Fruit fly (Drosophila melanogaster): ENCODE data around the gene nyo.

Gene nyo

DNA sequence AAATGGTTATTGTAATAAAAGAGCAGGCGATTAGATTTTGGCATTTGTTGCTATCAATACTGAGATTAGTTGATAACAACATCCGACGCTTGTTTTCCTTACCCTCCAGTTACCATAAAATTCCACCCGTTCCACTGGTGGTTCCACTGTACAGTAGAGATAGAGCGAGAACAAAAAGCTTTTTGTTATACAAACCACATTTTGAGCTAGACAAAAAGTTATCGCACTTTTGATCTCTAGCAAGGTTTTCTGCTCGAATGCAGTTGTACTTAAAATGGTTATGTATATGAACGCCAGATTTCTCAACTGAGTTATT is 62.2 kb downstream of the nyo start:
- TF ChIP-seq CG17801 (GFP tag; optimal IDR thresholded peaks at IDR 0.05; ENCODE audit: partially characterized antibody): no peak

DNA sequence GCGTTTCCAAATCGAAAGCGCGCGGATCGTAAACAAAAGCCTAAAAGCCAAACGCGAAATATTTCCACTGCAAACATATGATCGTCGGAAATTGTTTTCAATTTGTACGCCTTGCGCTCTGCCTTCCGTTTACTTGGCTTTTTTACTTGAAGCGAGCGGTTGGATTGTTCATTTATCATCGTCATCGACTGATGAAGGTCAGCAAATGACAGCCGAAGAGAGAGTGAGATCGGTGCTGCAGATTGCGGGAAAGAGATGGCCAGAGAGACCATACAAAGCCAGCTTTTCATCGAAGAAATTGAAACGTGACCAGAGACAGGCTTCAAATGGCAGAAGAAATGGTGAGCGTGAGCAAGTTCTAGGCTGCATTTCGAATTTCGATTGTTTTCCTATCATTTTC is 63.0 kb downstream of the nyo start:
- no peak for TF ChIP-seq CG17801 (GFP tag; optimal IDR thresholded peaks at IDR 0.05; ENCODE audit: partially characterized antibody)

DNA sequence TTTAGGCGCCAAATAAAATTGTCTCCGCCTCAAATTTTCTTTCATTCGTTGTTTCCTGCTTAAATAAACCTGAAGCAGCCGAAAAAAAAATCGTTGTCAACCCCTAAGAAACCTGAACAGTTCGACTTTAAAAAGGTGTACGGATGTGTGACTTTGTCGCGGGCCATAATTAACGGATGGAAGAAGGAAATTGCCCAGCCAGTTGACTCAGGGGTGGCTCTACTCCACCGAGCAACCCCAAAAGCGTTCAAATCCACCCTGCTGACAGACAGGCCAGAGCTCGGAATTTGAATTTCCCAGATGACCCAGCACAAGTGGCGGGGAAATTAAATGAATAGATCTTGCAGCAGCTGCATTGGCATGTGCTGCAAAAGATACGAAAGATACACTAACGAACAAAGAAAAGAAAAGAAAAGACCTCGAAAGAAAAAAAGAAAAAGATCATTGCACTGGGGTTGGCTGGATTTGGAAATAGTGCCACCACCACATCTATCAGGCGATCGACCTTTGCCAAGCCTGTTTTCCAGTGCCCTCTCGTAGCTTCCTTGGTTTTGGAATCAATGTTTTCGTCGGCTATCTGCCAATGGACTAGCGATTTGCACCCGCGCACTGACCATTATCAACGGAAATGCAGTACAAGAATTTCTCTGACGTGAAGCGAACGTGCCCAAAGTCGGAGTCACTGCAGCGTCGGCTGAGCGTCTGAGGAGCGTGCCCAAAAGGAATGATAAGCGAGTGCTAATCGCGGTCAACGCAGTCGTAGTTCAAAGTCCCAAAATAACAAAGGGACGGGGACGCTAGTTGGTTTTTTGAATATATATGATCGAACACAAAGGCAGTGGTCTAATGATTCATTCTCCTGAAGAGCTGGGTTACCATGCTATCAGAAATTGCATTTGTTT is 63.7 kb downstream of the nyo start:
- peak; percentile 42 for TF ChIP-seq CG17801 (GFP tag; optimal IDR thresholded peaks at IDR 0.05; ENCODE audit: partially characterized antibody)

DNA sequence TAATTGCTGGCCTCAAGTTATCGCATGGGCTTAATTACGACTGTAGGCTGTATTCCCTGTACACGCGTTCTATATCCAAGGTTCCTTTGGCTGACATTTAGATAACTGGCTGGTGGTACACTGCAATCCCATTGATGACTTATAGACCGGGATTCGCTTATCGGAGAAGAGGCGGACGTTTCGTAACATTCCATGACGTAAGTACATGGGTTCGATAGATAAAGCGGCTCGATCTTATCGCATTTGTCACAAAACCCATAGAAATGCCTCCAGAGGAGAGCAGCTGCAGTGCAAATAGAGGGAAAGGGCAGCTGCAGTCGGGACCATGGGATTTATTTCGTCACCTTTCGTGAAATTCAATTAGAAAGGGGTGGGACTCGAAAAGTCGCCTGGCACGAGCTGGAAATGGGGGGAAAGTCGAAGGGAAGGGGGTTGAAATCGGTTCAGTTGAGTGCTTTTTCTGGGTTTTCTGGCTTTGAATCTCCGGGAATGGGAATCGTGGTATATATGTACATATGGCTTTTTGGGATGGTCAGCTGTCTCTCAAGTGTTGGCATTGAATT is 64.5 kb downstream of the nyo start:
- TF ChIP-seq CG17801 (GFP tag; optimal IDR thresholded peaks at IDR 0.05; ENCODE audit: partially characterized antibody): no peak

DNA sequence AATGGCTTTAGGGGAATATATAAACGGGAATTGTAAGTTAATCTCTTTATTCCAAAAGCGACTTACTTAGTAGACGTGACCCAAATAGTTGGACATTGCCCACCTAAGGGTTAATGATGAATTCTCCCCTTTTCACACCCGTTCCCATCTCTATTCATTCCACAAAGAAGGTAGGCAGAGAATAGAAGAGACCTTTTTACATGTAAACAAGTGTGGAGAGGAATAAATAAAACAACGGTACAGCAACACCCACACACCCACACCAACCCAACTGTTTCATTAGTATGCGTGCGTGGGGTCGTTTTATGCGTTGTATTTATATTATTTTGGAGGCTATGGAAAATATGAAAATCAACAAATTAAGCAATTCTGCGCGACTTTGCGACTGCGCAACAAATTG is 65.2 kb downstream of the nyo start:
- no peak for TF ChIP-seq CG17801 (GFP tag; optimal IDR thresholded peaks at IDR 0.05; ENCODE audit: partially characterized antibody)

DNA sequence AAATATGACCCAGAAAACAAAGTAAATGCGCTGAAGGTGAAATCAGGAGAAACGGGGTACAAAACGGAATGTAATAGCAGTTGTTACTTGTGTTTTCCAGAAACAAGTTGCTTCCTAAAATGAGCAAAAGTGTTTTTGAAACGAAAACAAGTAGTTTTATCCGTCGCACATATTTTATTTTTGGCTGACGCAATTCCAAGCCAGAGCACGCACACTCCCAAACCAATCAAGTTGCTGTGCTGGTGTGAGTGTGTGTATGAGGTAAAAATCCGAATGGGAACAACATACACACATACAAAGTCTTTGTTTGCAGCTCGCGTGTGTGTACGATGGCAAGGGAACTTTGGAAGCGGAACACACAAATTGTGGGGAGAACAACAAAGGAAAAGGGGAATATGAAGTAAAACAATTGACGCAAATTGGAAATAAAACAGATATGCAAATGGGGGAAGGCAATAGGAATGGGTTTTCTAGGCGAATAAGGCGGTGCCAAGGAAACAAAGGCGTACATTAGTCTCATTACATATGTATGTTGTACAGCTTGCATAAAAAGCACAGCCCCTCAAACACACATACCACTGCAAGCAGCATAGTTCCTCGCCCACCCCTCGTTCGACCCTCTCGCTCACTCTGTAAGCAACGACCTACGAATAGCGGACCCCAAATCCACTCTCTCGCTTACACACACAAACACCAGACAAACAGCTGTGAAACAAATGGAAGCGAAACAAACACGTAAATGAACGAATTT is 65.8 kb downstream of the nyo start:
- no peak for TF ChIP-seq CG17801 (GFP tag; optimal IDR thresholded peaks at IDR 0.05; ENCODE audit: partially characterized antibody)

DNA sequence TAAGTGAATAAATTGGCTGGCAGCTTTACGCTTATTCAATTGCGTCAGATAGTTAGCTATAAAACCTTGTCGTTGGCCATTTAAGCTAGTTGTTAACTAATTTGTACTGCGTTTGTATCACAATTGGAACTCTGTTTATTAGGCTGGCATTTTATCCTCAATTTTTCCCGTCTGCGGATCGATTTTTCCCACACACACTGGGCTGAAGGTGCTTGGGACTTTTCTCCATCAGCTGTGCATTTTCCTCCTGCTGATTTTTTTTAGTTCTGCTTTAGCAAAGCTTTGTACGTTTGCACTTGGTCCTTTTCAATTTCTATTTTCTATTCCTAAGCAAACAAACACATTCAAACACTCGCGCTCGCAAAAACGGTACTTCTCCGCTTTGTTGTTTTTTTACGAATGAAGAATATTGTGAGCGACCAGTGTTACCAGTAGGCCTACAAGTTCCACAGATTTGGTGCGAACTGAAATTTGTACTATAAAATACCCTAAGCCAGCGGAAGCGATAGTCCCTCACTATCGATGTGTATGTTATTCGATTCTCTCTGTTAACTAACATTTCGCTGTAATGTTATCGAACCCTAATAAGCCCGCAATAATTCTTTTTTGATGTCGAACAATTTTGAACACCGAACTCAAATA is 66.7 kb downstream of the nyo start:
- TF ChIP-seq CG17801 (GFP tag; optimal IDR thresholded peaks at IDR 0.05; ENCODE audit: partially characterized antibody): peak; percentile 75

DNA sequence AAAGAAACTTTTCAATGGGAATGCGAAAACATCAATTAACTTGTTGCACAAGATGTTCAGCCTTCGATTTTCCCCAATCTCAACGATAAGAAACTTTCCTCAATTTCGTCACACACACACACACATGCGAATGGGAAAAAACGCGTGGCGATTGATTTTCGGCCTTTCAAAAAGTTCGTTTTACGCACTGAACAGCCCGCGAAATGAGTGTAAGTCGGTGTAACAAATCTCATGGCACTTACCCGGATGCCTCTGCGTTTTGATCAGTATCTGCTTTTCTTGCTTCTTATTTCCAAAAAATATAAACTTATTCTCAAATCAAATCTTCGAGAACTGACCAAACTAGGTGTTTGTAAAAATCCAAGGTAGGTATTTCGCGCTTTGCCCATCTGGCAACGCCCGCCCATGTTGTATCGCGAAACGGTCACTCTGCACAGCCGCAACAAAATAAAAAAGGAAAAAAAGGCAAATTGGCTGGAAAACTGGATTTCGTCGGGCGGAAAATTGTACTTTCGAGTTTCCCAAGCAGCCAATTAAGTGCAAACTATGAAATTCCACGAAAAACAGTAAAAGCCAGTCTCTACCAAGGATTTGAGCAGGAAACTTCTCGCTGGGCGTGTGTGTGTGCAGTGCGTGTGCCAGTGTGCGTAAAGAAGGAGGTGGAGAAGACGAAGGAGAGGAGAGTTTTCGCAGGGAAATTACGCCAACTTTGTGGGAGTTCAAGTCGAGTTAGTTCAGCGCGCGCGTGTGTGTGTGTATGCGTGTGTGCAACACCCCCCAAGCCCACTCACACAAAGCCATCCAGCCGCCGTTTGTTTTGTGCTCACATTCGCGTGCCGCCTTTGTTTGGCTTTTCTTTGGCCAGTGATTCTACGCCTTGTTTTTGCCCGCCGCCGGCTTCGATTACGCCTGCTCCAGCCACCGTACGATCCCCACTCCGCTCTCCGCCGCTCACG is 68.1 kb downstream of the nyo start, which contains the start of gene Med:
Gene Med, plus strand, starts transcription at position 408 of the 956 bp plus-strand sequence.
- peak; percentile 17 for TF ChIP-seq CG17801 (GFP tag; optimal IDR thresholded peaks at IDR 0.05; ENCODE audit: partially characterized antibody)

DNA sequence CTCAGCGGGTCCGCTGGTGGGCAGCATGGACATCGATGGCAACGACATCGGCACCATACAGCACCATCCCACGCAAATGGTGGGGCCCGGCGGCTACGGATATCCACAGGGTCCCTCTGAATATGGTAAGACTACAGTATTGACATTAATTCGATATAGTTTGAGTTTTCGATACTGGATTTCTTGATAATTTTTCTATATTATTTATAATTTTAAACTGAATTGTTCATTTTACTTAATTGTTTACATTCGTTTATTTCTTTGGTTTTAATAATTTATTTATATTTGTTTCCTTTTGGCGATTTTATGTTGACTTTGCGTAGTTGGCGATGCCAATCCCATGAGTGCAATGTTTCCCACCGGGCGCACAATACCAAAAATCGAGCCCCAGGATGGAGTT is 69.7 kb downstream of the nyo start, which contains the start of gene CycG:
Gene CycG, minus strand, starts transcription at position 101 of the 400 bp plus-strand sequence.
- no peak for TF ChIP-seq CG17801 (GFP tag; optimal IDR thresholded peaks at IDR 0.05; ENCODE audit: partially characterized antibody)

All from ovary, adult (tissue).